Worm (Caenorhabditis elegans): Measurements from ENCODE around the gene pab-2.

pab-2 gene

DNA sequence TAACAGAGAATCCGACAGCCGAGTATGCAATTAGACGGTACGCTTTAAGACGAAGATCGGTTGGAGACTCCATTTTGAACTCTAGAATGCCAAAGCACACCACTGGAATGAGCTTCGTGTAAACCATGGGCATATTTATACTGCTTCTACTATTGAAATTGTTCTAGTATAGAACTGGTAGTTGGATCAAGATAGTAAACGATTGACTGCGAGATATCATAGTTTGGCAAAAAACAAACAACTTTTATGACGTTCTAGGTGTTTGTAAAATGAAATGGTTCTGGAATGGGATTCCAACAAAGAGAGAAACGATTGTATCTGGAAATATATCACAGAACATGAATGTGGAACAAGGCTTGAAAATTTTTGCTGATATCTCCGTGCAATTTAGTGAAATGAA lies 16.2 kb downstream of the pab-2 start, which contains the start of gene col-185:
col-185 (minus strand) TSS at position 101 of the 400 bp plus-strand sequence.
- TF ChIP-seq aly-2 (tag; optimal IDR thresholded peaks at IDR 0.05) (no peak), dmd-4 (tag; optimal IDR thresholded peaks at IDR 0.05) (no peak), unc-39 (tag; optimal IDR thresholded peaks at IDR 0.05) (no peak), ztf-4 (tag; optimal IDR thresholded peaks at IDR 0.05) (no peak), mdl-1 (tag; optimal IDR thresholded peaks at IDR 0.05) (no peak), blmp-1 (tag; optimal IDR thresholded peaks at IDR 0.05; ENCODE audit: insufficient read depth) (no peak), sma-9 (GFP tag; optimal IDR thresholded peaks at IDR 0.05) (no peak), sma-9 (tag; optimal IDR thresholded peaks at IDR 0.05) (no peak), zag-1 (tag; optimal IDR thresholded peaks at IDR 0.05) (no peak), ZK546.5 (tag; optimal IDR thresholded peaks at IDR 0.05) (no peak), nhr-129 (tag; optimal IDR thresholded peaks at IDR 0.05) (no peak), nhr-12 (tag; optimal IDR thresholded peaks at IDR 0.05) (no peak), nhr-237 (tag; optimal IDR thresholded peaks at IDR 0.05) (no peak), F13H6.1 (tag; optimal IDR thresholded peaks at IDR 0.05) (no peak), nhr-6 (tag; optimal IDR thresholded peaks at IDR 0.05) (no peak), snpc-4 (tag; optimal IDR thresholded peaks at IDR 0.05) (no peak), unc-55 (GFP tag; optimal IDR thresholded peaks at IDR 0.05) (no peak)

DNA sequence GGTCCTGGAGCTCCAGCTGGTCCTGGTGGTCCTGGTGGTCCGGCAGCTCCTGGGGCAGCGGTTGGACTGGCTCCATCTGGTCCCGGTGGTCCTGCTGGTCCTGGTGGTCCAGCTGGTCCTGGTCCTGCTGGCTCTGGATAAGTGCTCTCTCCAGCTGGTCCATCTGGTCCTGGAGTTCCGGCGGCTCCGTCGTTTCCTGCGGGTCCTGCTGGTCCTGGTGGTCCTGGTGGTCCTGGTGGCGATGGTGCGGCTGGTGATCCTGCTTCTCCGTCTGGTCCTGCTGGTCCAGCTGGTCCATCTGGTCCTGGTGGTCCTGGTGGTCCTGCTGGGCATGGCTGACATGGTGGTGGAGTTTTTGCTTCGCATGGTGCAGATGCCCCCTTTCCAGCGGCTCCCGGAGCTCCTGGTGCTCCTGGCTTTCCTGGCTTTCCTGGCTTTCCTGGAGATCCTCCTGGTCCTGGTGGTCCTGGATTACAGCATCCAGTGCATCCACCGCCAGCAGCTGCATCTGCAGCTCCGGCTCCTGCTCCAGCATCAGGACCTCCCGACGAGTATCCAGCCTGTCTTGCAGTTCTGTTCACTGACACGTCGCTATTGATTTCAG lies 16.9 kb downstream of the pab-2 start:
- TF ChIP-seq nhr-10 (tag; optimal IDR thresholded peaks at IDR 0.05): no peak
- TF ChIP-seq lsy-2 (tag; optimal IDR thresholded peaks at IDR 0.05): no peak
- TF ChIP-seq sma-3 (GFP tag; optimal IDR thresholded peaks at IDR 0.05): no peak
- TF ChIP-seq blmp-1 (tag; optimal IDR thresholded peaks at IDR 0.05; ENCODE audit: insufficient read depth): no peak
- no peak for TF ChIP-seq unc-62 (GFP tag; optimal IDR thresholded peaks at IDR 0.05)
- TF ChIP-seq snpc-4 (tag; optimal IDR thresholded peaks at IDR 0.05): no peak
- no peak for TF ChIP-seq ceh-82 (tag; optimal IDR thresholded peaks at IDR 0.05)
- TF ChIP-seq ztf-4 (tag; optimal IDR thresholded peaks at IDR 0.05): no peak
- TF ChIP-seq ama-1 (optimal IDR thresholded peaks at IDR 0.05): no peak

DNA sequence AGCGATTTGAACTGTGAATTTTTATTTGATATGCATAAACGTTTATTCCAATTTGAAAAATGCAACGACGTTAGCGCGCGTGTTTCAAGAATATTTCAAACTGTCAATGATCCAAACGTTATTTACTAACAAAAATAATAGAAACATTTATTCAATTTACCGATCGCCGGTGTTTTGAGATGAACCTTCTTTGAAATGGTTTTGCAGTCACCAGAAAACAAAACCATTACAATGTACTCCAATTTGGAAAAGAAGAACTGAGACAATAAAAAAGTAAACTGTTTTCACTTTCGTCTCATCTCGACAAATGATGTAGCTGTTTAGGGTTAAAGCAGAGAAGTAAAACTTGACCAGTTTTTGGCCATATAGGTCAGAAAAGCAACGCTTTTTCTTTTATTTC lies 20.0 kb downstream of the pab-2 start, which contains the start of gene H06A10.1:
H06A10.1 (plus strand) TSS at position 301 of the 400 bp plus-strand sequence.
- no peak for TF ChIP-seq nhr-77 (tag; optimal IDR thresholded peaks at IDR 0.05)
- no peak for TF ChIP-seq mdl-1 (tag; optimal IDR thresholded peaks at IDR 0.05)
- TF ChIP-seq egl-27 (tag; optimal IDR thresholded peaks at IDR 0.05): no peak
- TF ChIP-seq elt-3 (tag; optimal IDR thresholded peaks at IDR 0.05): no peak
- TF ChIP-seq unc-55 (GFP tag; optimal IDR thresholded peaks at IDR 0.05): no peak
- TF ChIP-seq alr-1 (tag; optimal IDR thresholded peaks at IDR 0.05): no peak
- TF ChIP-seq C34F6.9 (tag; optimal IDR thresholded peaks at IDR 0.05): no peak
- no peak for TF ChIP-seq elt-1 (tag; optimal IDR thresholded peaks at IDR 0.05)
- no peak for TF ChIP-seq nhr-12 (tag; optimal IDR thresholded peaks at IDR 0.05)

DNA sequence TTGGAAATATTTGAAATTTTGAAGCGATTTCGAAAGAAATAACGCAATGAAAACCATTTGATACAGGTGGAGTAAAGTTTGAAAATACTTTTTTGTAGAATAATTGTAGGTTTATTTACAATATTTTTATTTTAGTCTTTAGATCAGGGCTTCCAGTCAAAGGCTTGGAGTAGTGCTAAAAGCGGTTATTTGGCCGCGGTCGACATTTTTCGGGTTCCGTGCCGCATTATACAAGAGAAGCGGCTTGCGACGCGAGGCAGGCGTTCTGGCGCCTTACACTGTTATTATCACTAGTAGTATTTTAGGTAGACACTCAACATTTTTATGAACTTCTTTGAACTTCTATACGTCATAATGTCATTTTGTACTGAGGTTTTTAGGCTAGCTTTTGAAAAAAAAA lies 20.7 kb downstream of the pab-2 start:
- no peak for TF ChIP-seq R02D3.7 (tag; optimal IDR thresholded peaks at IDR 0.05)
- peak; percentile 5 for TF ChIP-seq sma-9 (GFP tag; optimal IDR thresholded peaks at IDR 0.05)
- TF ChIP-seq sma-9 (tag; optimal IDR thresholded peaks at IDR 0.05): no peak
- no peak for TF ChIP-seq lin-39 (tag; optimal IDR thresholded peaks at IDR 0.05)
- TF ChIP-seq snpc-4 (tag; optimal IDR thresholded peaks at IDR 0.05): peak; percentile 43
- no peak for TF ChIP-seq nhr-25 (tag; optimal IDR thresholded peaks at IDR 0.05)
- TF ChIP-seq ztf-11 (tag; optimal IDR thresholded peaks at IDR 0.05): no peak

DNA sequence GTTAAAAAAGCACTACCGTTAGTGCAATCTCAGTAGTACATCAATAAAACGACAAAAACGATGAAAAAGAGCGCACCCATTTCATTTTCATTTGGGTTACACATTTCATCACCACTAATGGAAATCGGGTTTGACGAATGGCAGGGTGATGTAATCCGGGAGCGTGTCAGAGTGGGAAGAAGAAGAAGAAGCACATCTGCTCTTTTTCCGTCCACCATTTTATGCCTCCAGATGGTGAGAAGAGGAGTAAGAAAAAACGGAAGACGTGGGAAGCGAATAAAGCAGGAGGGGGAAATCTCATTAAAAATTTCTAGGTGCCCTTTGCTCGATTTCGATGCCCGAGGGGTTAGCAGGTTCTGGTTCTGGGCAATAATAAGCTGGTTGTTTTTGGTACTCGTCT lies 21.2 kb downstream of the pab-2 start:
- no peak for TF ChIP-seq ceh-82 (tag; optimal IDR thresholded peaks at IDR 0.05)
- peak; percentile 21 for TF ChIP-seq nhr-129 (tag; optimal IDR thresholded peaks at IDR 0.05)

DNA sequence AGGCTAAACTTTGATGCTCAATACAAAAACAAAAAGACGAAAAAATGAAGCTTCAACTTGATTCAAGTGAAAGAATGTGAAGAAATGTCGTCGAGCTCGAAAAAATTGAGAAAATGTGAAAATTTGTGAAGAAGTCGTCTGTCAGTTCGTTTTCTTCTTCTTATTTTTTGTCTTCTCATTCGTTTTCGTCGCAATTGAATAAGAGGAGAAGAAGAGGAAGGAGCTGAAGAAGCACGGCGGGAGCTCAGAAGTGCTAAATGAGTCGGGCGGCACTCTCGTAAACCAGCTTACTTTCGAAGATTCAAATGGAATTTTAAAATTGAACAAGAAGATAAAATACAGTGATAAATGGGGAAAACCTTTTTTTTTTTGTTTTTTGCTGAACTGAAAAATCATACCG lies 22.0 kb downstream of the pab-2 start:
- TF ChIP-seq nhr-21 (tag; optimal IDR thresholded peaks at IDR 0.05) (no peak), unc-62 (GFP tag; optimal IDR thresholded peaks at IDR 0.05) (no peak), nhr-11 (tag; optimal IDR thresholded peaks at IDR 0.05) (no peak), aly-2 (tag; optimal IDR thresholded peaks at IDR 0.05) (no peak), nhr-25 (tag; optimal IDR thresholded peaks at IDR 0.05) (no peak), ceh-16 (tag; optimal IDR thresholded peaks at IDR 0.05) (no peak), R02D3.7 (tag; optimal IDR thresholded peaks at IDR 0.05) (no peak), Y55F3AM.14 (GFP tag; optimal IDR thresholded peaks at IDR 0.05) (no peak), mbf-1 (tag; optimal IDR thresholded peaks at IDR 0.05) (no peak), nhr-12 (tag; optimal IDR thresholded peaks at IDR 0.05) (no peak)

All from whole organism, L2 larva.